Worm (Caenorhabditis elegans) whole organism, young adult: ENCODE data around the gene F34D10.4.

Source experiments
- B0019.2 ChIP-seq: fragments of 200-800 bp; sonication (Bioruptor generic); conservative IDR thresholded peaks from 2 replicates; pipeline ENCODE4 v1.3.6; 2022; ENCODE audit warnings: missing genetic modification reagents, missing genetic modification characterization, missing compliant biosample characterization
- B0336.3 ChIP-seq: fragments of 200-800 bp; sonication (Bioruptor generic); IDR thresholded peaks from 2 replicates; pipeline ENCODE4 v1.3.6; 2022; ENCODE audit warnings: missing genetic modification characterization, missing compliant biosample characterization
- C06A6.2 ChIP-seq: fragments of 200-800 bp; sonication (Bioruptor generic); conservative IDR thresholded peaks from 2 replicates; pipeline ENCODE4 v1.3.6; 2022; ENCODE audit warnings: missing genetic modification characterization, missing compliant biosample characterization
- C17E4.6 ChIP-seq: fragments of 200-800 bp; sonication (Bioruptor generic); IDR thresholded peaks from 2 replicates; pipeline ENCODE4 v1.3.6; 2022; ENCODE audit warnings: missing genetic modification reagents, missing genetic modification characterization, missing compliant biosample characterization
- D2030.7 ChIP-seq: fragments of 200-800 bp; sonication (Bioruptor generic); IDR thresholded peaks from 2 replicates; pipeline ENCODE4 v1.3.6; 2022; ENCODE audit warnings: missing genetic modification reagents, missing genetic modification characterization, missing compliant biosample characterization
- F22D6.2 ChIP-seq: sonication (generic microtip); optimal IDR thresholded peaks from 2 replicates; lab custom pipeline; 2016; ENCODE audit warnings: mild to moderate bottlenecking, missing genetic modification characterization, missing compliant biosample characterization
- F23B12.7 ChIP-seq: sonication (generic microtip); optimal IDR thresholded peaks from 2 replicates; lab custom pipeline; 2017; ENCODE audit warnings: missing genetic modification characterization, mild to moderate bottlenecking, missing compliant biosample characterization, antibody characterized with exemption, moderate library complexity; ENCODE audit not compliant: insufficient read depth
- F49E8.2 ChIP-seq: sonication (generic microtip); optimal IDR thresholded peaks from 3 replicates; lab custom pipeline; 2017; ENCODE audit warnings: missing genetic modification characterization, mild to moderate bottlenecking, missing compliant biosample characterization, antibody characterized with exemption, moderate library complexity; ENCODE audit not compliant: insufficient read depth
- F55B11.4 ChIP-seq: sonication (generic microtip); optimal IDR thresholded peaks from 2 replicates; lab custom pipeline; 2016; ENCODE audit warnings: missing compliant biosample characterization, missing genetic modification characterization, borderline replicate concordance; ENCODE audit not compliant: insufficient read depth
- T26A5.8 ChIP-seq: sonication (generic microtip); optimal IDR thresholded peaks from 2 replicates; lab custom pipeline; 2016; ENCODE audit warnings: missing genetic modification characterization, missing compliant biosample characterization
- Y79H2A.3 ChIP-seq: fragments of 200-800 bp; sonication (Bioruptor generic); conservative IDR thresholded peaks from 2 replicates; pipeline ENCODE4 v1.3.6; 2022; ENCODE audit warnings: missing genetic modification reagents, missing genetic modification characterization, missing compliant biosample characterization
- Y95B8A.8 ChIP-seq: fragments of 200-800 bp; sonication (Bioruptor generic); IDR thresholded peaks from 2 replicates; pipeline ENCODE4 v1.3.6; 2022; ENCODE audit warnings: missing genetic modification reagents, missing genetic modification characterization, missing compliant biosample characterization
- ama-1 ChIP-seq, 3 experiments: fragments of 150-350 bp in 1 of 3; sonication (generic microtip) in 2 of 3; optimal IDR thresholded peaks; 2 replicates each; lab custom pipeline; 2014 to 2018; ENCODE audit warnings: missing biosample characterization in 2 of 3, missing genetic modification characterization in 2 of 3, missing genetic modification reagents in 2 of 3
- aptf-2 ChIP-seq: fragments of 200-800 bp; sonication (Bioruptor generic); conservative IDR thresholded peaks from 2 replicates; pipeline ENCODE4 v1.3.6; 2022; ENCODE audit warnings: missing genetic modification reagents, missing genetic modification characterization, missing compliant biosample characterization
- atf-7 ChIP-seq: sonication (generic microtip); optimal IDR thresholded peaks from 2 replicates; lab custom pipeline; 2017; ENCODE audit warnings: mild to moderate bottlenecking, missing genetic modification characterization, missing compliant biosample characterization
- athp-1 ChIP-seq: sonication (generic microtip); optimal IDR thresholded peaks from 2 replicates; lab custom pipeline; 2017; ENCODE audit warnings: mild to moderate bottlenecking, missing genetic modification characterization, missing compliant biosample characterization
- ceh-100 ChIP-seq: fragments of 200-800 bp; sonication (Bioruptor generic); IDR thresholded peaks from 2 replicates; pipeline ENCODE4 v1.3.6; 2022; ENCODE audit warnings: missing genetic modification reagents, missing genetic modification characterization, missing compliant biosample characterization
- chd-7 ChIP-seq: sonication (generic microtip); optimal IDR thresholded peaks from 2 replicates; lab custom pipeline; 2016; ENCODE audit warnings: mild to moderate bottlenecking, missing genetic modification characterization, moderate library complexity, missing compliant biosample characterization
- die-1 ChIP-seq: sonication (generic microtip); optimal IDR thresholded peaks from 2 replicates; lab custom pipeline; 2016; ENCODE audit warnings: missing genotype, mild to moderate bottlenecking, missing genetic modification characterization, missing compliant biosample characterization
- egrh-3 ChIP-seq: fragments of 200-800 bp; sonication (Bioruptor generic); IDR thresholded peaks from 2 replicates; pipeline ENCODE4 v1.3.6; 2022; ENCODE audit warnings: missing genetic modification reagents, missing genetic modification characterization, missing compliant biosample characterization
- him-1 ChIP-seq: sonication (generic microtip); optimal IDR thresholded peaks from 2 replicates; lab custom pipeline; 2016; ENCODE audit warnings: missing genotype, missing genetic modification reagents, missing genetic modification characterization, missing compliant biosample characterization
- hlh-12 ChIP-seq: sonication (generic microtip); optimal IDR thresholded peaks from 2 replicates; lab custom pipeline; 2016; ENCODE audit warnings: missing genetic modification characterization, missing compliant biosample characterization
- hrde-1 ChIP-seq: sonication (generic microtip); optimal IDR thresholded peaks from 2 replicates; lab custom pipeline; 2016; ENCODE audit warnings: missing genetic modification characterization, mild to moderate bottlenecking, missing compliant biosample characterization, moderate library complexity, missing genotype, missing genetic modification reagents, borderline replicate concordance
- hsf-1 ChIP-seq: fragments of 200-800 bp; sonication (Bioruptor generic); IDR thresholded peaks from 2 replicates; pipeline ENCODE4 v1.3.6; 2022; ENCODE audit warnings: missing genetic modification reagents, missing genetic modification characterization, missing compliant biosample characterization
- lag-1 ChIP-seq: fragments of 200-800 bp; sonication (Bioruptor generic); IDR thresholded peaks from 2 replicates; pipeline ENCODE4 v1.3.6; 2022; ENCODE audit warnings: missing genetic modification reagents, missing genetic modification characterization, missing compliant biosample characterization
- madf-8 ChIP-seq: fragments of 200-800 bp; sonication (Bioruptor generic); conservative IDR thresholded peaks from 2 replicates; pipeline ENCODE4 v1.3.6; 2022; ENCODE audit warnings: missing genetic modification reagents, missing genetic modification characterization, missing compliant biosample characterization
- mes-4 ChIP-seq: sonication (generic microtip); optimal IDR thresholded peaks from 2 replicates; lab custom pipeline; 2016; ENCODE audit warnings: missing genotype, missing genetic modification characterization, missing compliant biosample characterization
- nfya-1 ChIP-seq: sonication (generic microtip); optimal IDR thresholded peaks from 2 replicates; lab custom pipeline; 2017; ENCODE audit warnings: antibody characterized with exemption, missing compliant biosample characterization, missing genetic modification characterization, borderline replicate concordance; ENCODE audit not compliant: insufficient read depth
- nfya-2 ChIP-seq: fragments of 200-800 bp; sonication (Bioruptor generic); IDR thresholded peaks from 2 replicates; pipeline ENCODE4 v1.3.6; 2022; ENCODE audit warnings: missing genetic modification reagents, missing genetic modification characterization, missing compliant biosample characterization
- nhr-27 ChIP-seq: fragments of 200-800 bp; sonication (Bioruptor generic); optimal IDR thresholded peaks from 2 replicates; lab custom pipeline; 2018; ENCODE audit warnings: mild to moderate bottlenecking, missing genetic modification characterization, moderate library complexity, missing compliant biosample characterization
- pbrm-1 ChIP-seq: fragments of 200-800 bp; sonication (Bioruptor generic); IDR thresholded peaks from 2 replicates; pipeline ENCODE4 v1.3.6; 2022; ENCODE audit warnings: missing genetic modification reagents, missing genetic modification characterization, missing compliant biosample characterization
- rcor-1 ChIP-seq: fragments of 200-800 bp; sonication (Bioruptor generic); IDR thresholded peaks from 2 replicates; pipeline ENCODE4 v1.3.6; 2022; ENCODE audit warnings: missing genetic modification reagents, missing genetic modification characterization, missing compliant biosample characterization
- sea-2 ChIP-seq: fragments of 200-800 bp; sonication (Bioruptor generic); IDR thresholded peaks from 2 replicates; pipeline ENCODE4 v1.3.6; 2022; ENCODE audit warnings: missing genetic modification characterization, missing compliant biosample characterization
- snpc-1.3 ChIP-seq: sonication (generic microtip); optimal IDR thresholded peaks from 2 replicates; lab custom pipeline; 2017; ENCODE audit warnings: missing genetic modification characterization, mild to moderate bottlenecking, missing compliant biosample characterization, antibody characterized with exemption, moderate library complexity, missing genotype, missing genetic modification reagents; ENCODE audit not compliant: insufficient read depth
- snpc-4 ChIP-seq, 5 experiments: fragments of 150-350 bp in 1 of 5; sonication (generic microtip) in 4 of 5; optimal IDR thresholded peaks; 2 replicates each; lab custom pipeline; 2014 to 2018; ENCODE audit warnings: missing genetic modification characterization in 5 of 5, missing biosample characterization in 3 of 5, antibody characterized with exemption in 2 of 5, mild to moderate bottlenecking in 2 of 5, missing compliant biosample characterization in 2 of 5, missing genotype in 2 of 5, moderate library complexity in 2 of 5, missing genetic modification reagents in 1 of 5
- sptf-2 ChIP-seq: fragments of 200-800 bp; sonication (Bioruptor generic); optimal IDR thresholded peaks from 2 replicates; lab custom pipeline; 2018; ENCODE audit warnings: mild to moderate bottlenecking, missing genetic modification characterization, missing compliant biosample characterization
- unc-130 ChIP-seq: sonication (generic microtip); optimal IDR thresholded peaks from 2 replicates; lab custom pipeline; 2016; ENCODE audit warnings: missing genetic modification reagents, missing genetic modification characterization, missing compliant biosample characterization
- xnd-1 ChIP-seq: sonication (generic microtip); optimal IDR thresholded peaks from 2 replicates; lab custom pipeline; 2016; ENCODE audit warnings: missing genotype, missing genetic modification reagents, missing genetic modification characterization, missing compliant biosample characterization
- zfh-2 ChIP-seq: fragments of 200-800 bp; sonication (Bioruptor generic); conservative IDR thresholded peaks from 2 replicates; pipeline ENCODE4 v1.3.6; 2022; ENCODE audit warnings: missing genetic modification reagents, missing genetic modification characterization, missing compliant biosample characterization
- ztf-6 ChIP-seq: fragments of 200-800 bp; sonication (Bioruptor generic); IDR thresholded peaks from 2 replicates; pipeline ENCODE4 v1.3.6; 2022; ENCODE audit warnings: missing genetic modification reagents, missing genetic modification characterization, missing compliant biosample characterization

Gene F34D10.4

ce11 chrIII:3719564-3719963 is 16.8 kb upstream of the F34D10.4 start, which contains the start of gene C14B1.8 (continued):
- TF ChIP-seq C17E4.6 (GFP tag; lab: Robert Waterston, UW) (no peak), B0019.2 (GFP tag; lab: Robert Waterston, UW) (no peak), sea-2 (GFP tag; lab: Robert Waterston, UW) (no peak), ama-1 (optimal IDR thresholded peaks at IDR 0.05; lab: Kevin White, UChicago) (no peak), ama-1 (GFP tag; optimal IDR thresholded peaks at IDR 0.05; lab: Kevin White, UChicago) (peak in 1 of 2 experiments; percentile 19), zfh-2 (GFP tag; lab: Robert Waterston, UW) (no peak), F22D6.2 (tag; lab: Kevin White, UChicago) (no peak), F49E8.2 (tag; lab: Kevin White, UChicago) (peak; percentile 12), sptf-2 (GFP tag; lab: Kevin White, UChicago) (no peak), F55B11.4 (tag; lab: Kevin White, UChicago) (no peak), xnd-1 (tag; lab: Kevin White, UChicago) (no peak), nhr-27 (tag; lab: Kevin White, UChicago) (no peak), athp-1 (tag; lab: Kevin White, UChicago) (peak; percentile 17), nfya-2 (GFP tag; lab: Robert Waterston, UW) (no peak), rcor-1 (GFP tag; lab: Robert Waterston, UW) (no peak), C06A6.2 (GFP tag; lab: Robert Waterston, UW) (no peak), ztf-6 (GFP tag; lab: Robert Waterston, UW) (no peak), pbrm-1 (GFP tag; lab: Robert Waterston, UW) (no peak), B0336.3 (GFP tag; lab: Robert Waterston, UW) (peak; percentile 18; the same call in 1 of the 2 replicates), snpc-1.3 (tag; lab: Kevin White, UChicago) (peak; percentile 27), T26A5.8 (no peak), unc-130 (peak; percentile 61), F23B12.7 (tag; lab: Kevin White, UChicago) (no peak), die-1 (tag; lab: Kevin White, UChicago) (no peak), Y79H2A.3 (GFP tag; lab: Robert Waterston, UW) (no peak), Y95B8A.8 (GFP tag; lab: Robert Waterston, UW) (no peak), atf-7 (tag; lab: Kevin White, UChicago) (no peak), D2030.7 (GFP tag; lab: Robert Waterston, UW) (no peak; the same call in 1 of the 2 replicates), him-1 (tag; lab: Kevin White, UChicago) (peak; percentile 74), nfya-1 (tag; lab: Kevin White, UChicago) (no peak), lag-1 (GFP tag; lab: Robert Waterston, UW) (no peak), egrh-3 (GFP tag; lab: Robert Waterston, UW) (no peak), hrde-1 (tag; lab: Kevin White, UChicago) (peak; percentile 23), mes-4 (tag; lab: Kevin White, UChicago) (no peak), aptf-2 (no peak), madf-8 (no peak), chd-7 (tag; lab: Kevin White, UChicago) (no peak), snpc-4 (GFP tag; optimal IDR thresholded peaks at IDR 0.05; lab: Kevin White, UChicago) (no peak), snpc-4 (tag; optimal IDR thresholded peaks at IDR 0.05; lab: Kevin White, UChicago) (no peak), ceh-100 (GFP tag; lab: Robert Waterston, UW) (0 out of 2 replicates have a peak, but pooled peaks have one; percentile 29), hlh-12 (tag; lab: Kevin White, UChicago) (no peak), hsf-1 (peak; percentile 45; the same call in 1 of the 2 replicates)
- TF ChIP-seq, all 124 proteins: peak for 14
